Worm (Caenorhabditis elegans): ENCODE measurements around the gene acs-1.

- no peak for TF ChIP-seq aly-2 (tag; optimal IDR thresholded peaks at IDR 0.05)
- TF ChIP-seq ceh-82 (tag; optimal IDR thresholded peaks at IDR 0.05), result no peak
- TF ChIP-seq snpc-4 (tag; optimal IDR thresholded peaks at IDR 0.05), result no peak
Observed at ce11 chrV:6487878-6488277, 36.9 kb upstream of the acs-1 start.

Data from whole organism, L2 larva.